Worm (Caenorhabditis elegans): Measurements from ENCODE around the gene ctps-1.

ctps-1 gene

ce11 chrV:16794828-16795354 lies at the start of gene ctps-1, which contains the start of gene pus-1:
Gene ctps-1, plus strand, starts transcription at chrV:16794878.
Gene pus-1, minus strand, starts transcription at chrV:16794952.
- TF ChIP-seq nhr-23 (tag; optimal IDR thresholded peaks at IDR 0.05) (peak; percentile 78), nhr-28 (tag; optimal IDR thresholded peaks at IDR 0.05) (no peak), ama-1 (optimal IDR thresholded peaks at IDR 0.05) (peak; percentile 30), hmg-11 (tag; optimal IDR thresholded peaks at IDR 0.05) (peak; percentile 48), nfya-1 (tag; optimal IDR thresholded peaks at IDR 0.05; ENCODE audit: insufficient read depth) (peak; percentile 87), nhr-25 (tag; optimal IDR thresholded peaks at IDR 0.05) (peak; percentile 37), unc-39 (tag; optimal IDR thresholded peaks at IDR 0.05) (no peak), skn-1 (tag; optimal IDR thresholded peaks at IDR 0.05) (no peak), fkh-10 (GFP tag; optimal IDR thresholded peaks at IDR 0.05) (peak; percentile 47), lin-15B (tag; optimal IDR thresholded peaks at IDR 0.05) (peak; percentile 54), tbx-2 (tag; optimal IDR thresholded peaks at IDR 0.05) (no peak), pha-4 (tag; optimal IDR thresholded peaks at IDR 0.05) (peak; percentile 80), R02D3.7 (tag; optimal IDR thresholded peaks at IDR 0.05) (peak; percentile 2), ZK546.5 (tag; optimal IDR thresholded peaks at IDR 0.05) (no peak), elt-1 (tag; optimal IDR thresholded peaks at IDR 0.05) (no peak), ceh-9 (tag; optimal IDR thresholded peaks at IDR 0.05) (no peak), pqm-1 (tag; optimal IDR thresholded peaks at IDR 0.05) (no peak), snpc-4 (tag; optimal IDR thresholded peaks at IDR 0.05) (peak; percentile 92), fkh-2 (tag; optimal IDR thresholded peaks at IDR 0.05) (no peak), nhr-77 (tag; optimal IDR thresholded peaks at IDR 0.05) (no peak), egl-27 (tag; optimal IDR thresholded peaks at IDR 0.05) (no peak), sea-2 (GFP tag; optimal IDR thresholded peaks at IDR 0.05) (no peak), ceh-28 (tag; optimal IDR thresholded peaks at IDR 0.05) (no peak), eor-1 (tag; optimal IDR thresholded peaks at IDR 0.05) (no peak), ceh-82 (tag; optimal IDR thresholded peaks at IDR 0.05) (no peak), elt-2 (tag; optimal IDR thresholded peaks at IDR 0.05) (peak; percentile 28), nhr-237 (tag; optimal IDR thresholded peaks at IDR 0.05) (no peak), lin-39 (tag; optimal IDR thresholded peaks at IDR 0.05) (no peak), lsy-12 (tag; optimal IDR thresholded peaks at IDR 0.05) (peak; percentile 15), nhr-76 (tag; optimal IDR thresholded peaks at IDR 0.05) (no peak), jun-1 (tag; optimal IDR thresholded peaks at IDR 0.05) (peak; percentile 30)

- no peak for TF ChIP-seq sea-2 (GFP tag; optimal IDR thresholded peaks at IDR 0.05)
- TF ChIP-seq nhr-77 (tag; optimal IDR thresholded peaks at IDR 0.05), result no peak
- TF ChIP-seq fkh-10 (GFP tag; optimal IDR thresholded peaks at IDR 0.05), result no peak
- TF ChIP-seq mml-1 (tag; optimal IDR thresholded peaks at IDR 0.05), result no peak
- TF ChIP-seq ama-1 (optimal IDR thresholded peaks at IDR 0.05), result no peak
- TF ChIP-seq pqm-1 (tag; optimal IDR thresholded peaks at IDR 0.05), result no peak
- no peak for TF ChIP-seq snpc-4 (tag; optimal IDR thresholded peaks at IDR 0.05)
Measured at ce11 chrV:16745214-16745613, 49.5 kb upstream of the ctps-1 start.

ce11 chrV:16746231-16746990 lies 48.3 kb upstream of the ctps-1 start, which contains the start of gene gyg-2:
Gene gyg-2, minus strand, starts transcription at chrV:16746258.
- TF ChIP-seq eor-1 (tag; optimal IDR thresholded peaks at IDR 0.05) (no peak), ceh-9 (tag; optimal IDR thresholded peaks at IDR 0.05) (no peak), R02D3.7 (tag; optimal IDR thresholded peaks at IDR 0.05) (no peak), nhr-43 (tag; optimal IDR thresholded peaks at IDR 0.05; ENCODE audit: poor library complexity, severe bottlenecking) (no peak), nhr-77 (tag; optimal IDR thresholded peaks at IDR 0.05) (no peak), fkh-10 (GFP tag; optimal IDR thresholded peaks at IDR 0.05) (no peak), ceh-82 (tag; optimal IDR thresholded peaks at IDR 0.05) (no peak), unc-62 (GFP tag; optimal IDR thresholded peaks at IDR 0.05) (no peak), ztf-11 (tag; optimal IDR thresholded peaks at IDR 0.05) (no peak), nhr-237 (tag; optimal IDR thresholded peaks at IDR 0.05) (no peak), fos-1 (tag; optimal IDR thresholded peaks at IDR 0.05) (no peak), pha-4 (tag; optimal IDR thresholded peaks at IDR 0.05) (no peak), ama-1 (optimal IDR thresholded peaks at IDR 0.05) (no peak), ceh-16 (tag; optimal IDR thresholded peaks at IDR 0.05) (no peak), nhr-76 (tag; optimal IDR thresholded peaks at IDR 0.05) (no peak), egl-27 (tag; optimal IDR thresholded peaks at IDR 0.05) (no peak), nhr-23 (tag; optimal IDR thresholded peaks at IDR 0.05) (no peak), mml-1 (tag; optimal IDR thresholded peaks at IDR 0.05) (no peak), unc-39 (tag; optimal IDR thresholded peaks at IDR 0.05) (no peak)

Measured in whole organism, L3 larva.